Worm (Caenorhabditis elegans): ENCODE measurements around the gene atf-8.

atf-8 gene

ce11 chrV:6100492-6101004 lies 4.9 kb upstream of the atf-8 start, which contains the start of gene crt-1:
Gene crt-1 (minus strand): TSS chrV:6100542.
- peak; percentile 75 for TF ChIP-seq hlh-30 (tag; optimal IDR thresholded peaks at IDR 0.05; ENCODE audit: insufficient read depth)
- no peak for TF ChIP-seq fkh-10 (GFP tag; optimal IDR thresholded peaks at IDR 0.05)
- TF ChIP-seq unc-55 (GFP tag; optimal IDR thresholded peaks at IDR 0.05): peak; percentile 83
- TF ChIP-seq pax-1 (tag; optimal IDR thresholded peaks at IDR 0.05): peak; percentile 92
- peak; percentile 39; the same call in 1 of the 2 replicates for TF ChIP-seq sox-2 (GFP tag; IDR thresholded peaks at IDR 0.05)
- TF ChIP-seq pat-9 (tag; optimal IDR thresholded peaks at IDR 0.05): no peak
- TF ChIP-seq pros-1 (tag; optimal IDR thresholded peaks at IDR 0.05): peak; percentile 52
- no peak for TF ChIP-seq lin-11 (tag; optimal IDR thresholded peaks at IDR 0.05)
- TF ChIP-seq hlh-8 (tag; optimal IDR thresholded peaks at IDR 0.05): no peak
- TF ChIP-seq unc-42 (tag; optimal IDR thresholded peaks at IDR 0.05): peak; percentile 22
- TF ChIP-seq K09A11.1 (tag; optimal IDR thresholded peaks at IDR 0.05; ENCODE audit: insufficient read depth): no peak
- TF ChIP-seq madf-2 (tag; optimal IDR thresholded peaks at IDR 0.05): peak; percentile 12
- peak; percentile 16 for TF ChIP-seq tbx-7 (tag; optimal IDR thresholded peaks at IDR 0.05)
- peak; percentile 51 for TF ChIP-seq ceh-2 (tag; optimal IDR thresholded peaks at IDR 0.05)
- no peak for TF ChIP-seq lim-6 (tag; optimal IDR thresholded peaks at IDR 0.05)
- TF ChIP-seq elt-2 (tag; optimal IDR thresholded peaks at IDR 0.05): peak; percentile 79
- no peak for TF ChIP-seq pha-4 (tag; optimal IDR thresholded peaks at IDR 0.05)
- no peak for TF ChIP-seq hlh-6 (tag; optimal IDR thresholded peaks at IDR 0.05)
- peak; percentile 62 for TF ChIP-seq rnt-1 (tag; optimal IDR thresholded peaks at IDR 0.05)
- TF ChIP-seq C08G9.2 (tag; optimal IDR thresholded peaks at IDR 0.05): no peak
- TF ChIP-seq sdc-2 (tag; optimal IDR thresholded peaks at IDR 0.05): peak; percentile 15
- TF ChIP-seq ceh-14 (tag; optimal IDR thresholded peaks at IDR 0.05): peak; percentile 55
- no peak for TF ChIP-seq zip-5 (tag; optimal IDR thresholded peaks at IDR 0.05)
- TF ChIP-seq dve-1 (tag; optimal IDR thresholded peaks at IDR 0.05): peak; percentile 71
- no peak for TF ChIP-seq ceh-19 (GFP tag; optimal IDR thresholded peaks at IDR 0.05)
- peak; percentile 100 for TF ChIP-seq nfya-1 (tag; optimal IDR thresholded peaks at IDR 0.05)
- peak; percentile 84 for TF ChIP-seq ref-2 (tag; optimal IDR thresholded peaks at IDR 0.05)
- peak; percentile 16 for TF ChIP-seq ama-1 (optimal IDR thresholded peaks at IDR 0.05)
- peak; percentile 3 for TF ChIP-seq ets-4 (tag; optimal IDR thresholded peaks at IDR 0.05)
- TF ChIP-seq ceh-6 (GFP tag; optimal IDR thresholded peaks at IDR 0.05): no peak
- peak; percentile 48 for TF ChIP-seq ceh-18 (tag; optimal IDR thresholded peaks at IDR 0.05)
- TF ChIP-seq ceh-34 (tag; optimal IDR thresholded peaks at IDR 0.05): peak; percentile 56
- TF ChIP-seq nhr-232 (tag; optimal IDR thresholded peaks at IDR 0.05): no peak
- no peak for TF ChIP-seq ceh-9 (tag; optimal IDR thresholded peaks at IDR 0.05)
- TF ChIP-seq tbx-2 (tag; optimal IDR thresholded peaks at IDR 0.05): peak; percentile 65
- TF ChIP-seq ceh-31 (tag; optimal IDR thresholded peaks at IDR 0.05): peak; percentile 81
- no peak for TF ChIP-seq ztf-16 (tag; optimal IDR thresholded peaks at IDR 0.05)
- peak; percentile 1 for TF ChIP-seq pqm-1 (tag; optimal IDR thresholded peaks at IDR 0.05)

- TF ChIP-seq pax-1 (tag; optimal IDR thresholded peaks at IDR 0.05) (peak; percentile 10), npax-4 (tag; optimal IDR thresholded peaks at IDR 0.05) (no peak)
Measured at ce11 chrV:6101243-6101898, 4.0 kb upstream of the atf-8 start.

ce11 chrV:6103429-6103828 lies 2.0 kb upstream of the atf-8 start, which contains the start of gene Y38A10A.11:
Gene Y38A10A.11 (minus strand): TSS chrV:6103529.
- no peak for TF ChIP-seq K02D7.2 (tag; optimal IDR thresholded peaks at IDR 0.05)
- no peak for TF ChIP-seq hlh-30 (tag; optimal IDR thresholded peaks at IDR 0.05; ENCODE audit: insufficient read depth)
- no peak for TF ChIP-seq unc-42 (tag; optimal IDR thresholded peaks at IDR 0.05)
- no peak for TF ChIP-seq gmeb-2 (tag; optimal IDR thresholded peaks at IDR 0.05)
- TF ChIP-seq ceh-2 (tag; optimal IDR thresholded peaks at IDR 0.05): no peak
- no peak for TF ChIP-seq pag-3 (tag; optimal IDR thresholded peaks at IDR 0.05; ENCODE audit: borderline replicate concordance)
- TF ChIP-seq sox-4 (tag; optimal IDR thresholded peaks at IDR 0.05): no peak
- TF ChIP-seq unc-86 (tag; optimal IDR thresholded peaks at IDR 0.05): no peak
- no peak for TF ChIP-seq syd-9 (tag; optimal IDR thresholded peaks at IDR 0.05)
- TF ChIP-seq pat-9 (tag; optimal IDR thresholded peaks at IDR 0.05): no peak
- no peak for TF ChIP-seq madf-2 (tag; optimal IDR thresholded peaks at IDR 0.05)
- TF ChIP-seq lin-11 (tag; optimal IDR thresholded peaks at IDR 0.05): no peak
- TF ChIP-seq sdc-2 (tag; optimal IDR thresholded peaks at IDR 0.05): no peak
- no peak for TF ChIP-seq nhr-11 (tag; optimal IDR thresholded peaks at IDR 0.05)
- no peak for TF ChIP-seq che-1 (tag; optimal IDR thresholded peaks at IDR 0.05)
- no peak for TF ChIP-seq Y22D7AL.16 (tag; optimal IDR thresholded peaks at IDR 0.05)
